Fruit fly (Drosophila melanogaster) whole organism, embryonic: ENCODE results near the gene Muc68Ca.
A peak's percentile ranks its signal among the peaks of the same experiment; 100 is the strongest.

Experiments used
- CG11247 ChIP-seq: fragments of 200-800 bp; sonication (Bioruptor generic); IDR thresholded peaks from 2 replicates; pipeline ENCODE4 v1.3.6; 2022; ENCODE audit warnings: missing biosample characterization, missing genetic modification characterization
- CG14860 ChIP-seq: fragments of 200-800 bp; sonication (Bioruptor generic); IDR thresholded peaks from 3 replicates; pipeline ENCODE4 v1.3.6; 2022; ENCODE audit warnings: missing biosample characterization, missing genetic modification characterization; ENCODE audit not compliant: partially characterized antibody
- CG16815 ChIP-seq: fragments of 200-800 bp; sonication (Bioruptor generic); optimal IDR thresholded peaks from 3 replicates; lab custom pipeline; 2017; ENCODE audit warnings: missing biosample characterization, mild to moderate bottlenecking, missing genetic modification characterization
- CG2678 ChIP-seq: fragments of 200-800 bp; sonication (Bioruptor generic); optimal IDR thresholded peaks from 3 replicates; lab custom pipeline; 2019; ENCODE audit warnings: missing biosample characterization, mild to moderate bottlenecking, missing genetic modification characterization, moderate library complexity
- CG4707 ChIP-seq: fragments of 200-800 bp; sonication (Bioruptor generic); optimal IDR thresholded peaks from 2 replicates; lab custom pipeline; 2018; ENCODE audit warnings: missing biosample characterization, mild to moderate bottlenecking, missing genetic modification characterization, moderate library complexity
- CG6765 ChIP-seq: fragments of 200-800 bp; sonication (Bioruptor generic); optimal IDR thresholded peaks from 3 replicates; lab custom pipeline; 2017; ENCODE audit warnings: missing biosample characterization, mild to moderate bottlenecking, missing genetic modification characterization
- CG6791 ChIP-seq: fragments of 200-800 bp; sonication (Bioruptor generic); IDR thresholded peaks from 3 replicates; pipeline ENCODE4 v1.3.6; 2022; ENCODE audit warnings: missing biosample characterization, missing genetic modification characterization; ENCODE audit not compliant: partially characterized antibody
- CG7786 ChIP-seq: fragments of 200-800 bp; sonication (Bioruptor generic); optimal IDR thresholded peaks from 2 replicates; lab custom pipeline; 2016; ENCODE audit warnings: missing biosample characterization, missing genetic modification characterization
- CG8089 ChIP-seq: fragments of 200-800 bp; sonication (Bioruptor generic); optimal IDR thresholded peaks from 3 replicates; lab custom pipeline; 2016; ENCODE audit warnings: missing biosample characterization, missing genetic modification characterization
- Dip3 ChIP-seq: fragments of 200-800 bp; sonication (Bioruptor generic); optimal IDR thresholded peaks from 3 replicates; lab custom pipeline; 2016; ENCODE audit warnings: missing biosample characterization, missing genetic modification characterization
- Drgx ChIP-seq: fragments of 200-800 bp; sonication (Bioruptor generic); IDR thresholded peaks from 2 replicates; pipeline ENCODE4 v1.3.6; 2022; ENCODE audit warnings: missing biosample characterization, missing genetic modification characterization
- Ets65A ChIP-seq: fragments of 200-800 bp; sonication (Bioruptor generic); peaks from one replicate; lab custom pipeline; 2016; ENCODE audit warnings: missing biosample characterization, missing genetic modification characterization
- HLHmδ ChIP-seq: fragments of 200-800 bp; sonication (Bioruptor generic); optimal IDR thresholded peaks from 2 replicates; lab custom pipeline; 2018; ENCODE audit warnings: missing biosample characterization, mild to moderate bottlenecking, missing genetic modification characterization, moderate library complexity
- Myb ChIP-seq: fragments of 200-800 bp; sonication (Bioruptor generic); optimal IDR thresholded peaks from 2 replicates; lab custom pipeline; 2016; ENCODE audit warnings: missing biosample characterization, missing genetic modification characterization
- NFAT ChIP-seq: fragments of 200-800 bp; sonication (Bioruptor generic); IDR thresholded peaks from 2 replicates; pipeline ENCODE4 v1.3.6; 2022; ENCODE audit warnings: missing biosample characterization, missing genetic modification characterization
- Sox102F ChIP-seq: fragments of 200-800 bp; sonication (Bioruptor generic); optimal IDR thresholded peaks from 2 replicates; lab custom pipeline; 2018; ENCODE audit warnings: missing biosample characterization, mild to moderate bottlenecking, missing genetic modification characterization, moderate library complexity
- Trl ChIP-seq, 3 experiments: fragments of >200 bp in 2 of 3; fragments of 200-800 bp in 1 of 3; sonication (Bioruptor generic) in 1 of 3; optimal IDR thresholded peaks; 2 replicates in 1 of 3; 3 replicates in 2 of 3; lab custom pipeline; 2016 to 2017; ENCODE audit warnings: missing biosample characterization in 1 of 3, missing genetic modification characterization in 1 of 3
- ara ChIP-seq: fragments of 200-800 bp; sonication (Bioruptor generic); IDR thresholded peaks from 2 replicates; pipeline ENCODE4 v1.3.6; 2022; ENCODE audit warnings: missing biosample characterization, missing genetic modification characterization
- bsh ChIP-seq, 2 experiments: fragments of 200-800 bp; sonication (Bioruptor generic); optimal IDR thresholded peaks; 2 replicates each; lab custom pipeline; 2017 to 2018; ENCODE audit warnings: mild to moderate bottlenecking in 2 of 2, missing biosample characterization in 2 of 2, missing genetic modification characterization in 2 of 2, moderate library complexity in 1 of 2
- chinmo ChIP-seq: fragments of 200-800 bp; sonication (Bioruptor generic); IDR thresholded peaks from 4 replicates; pipeline ENCODE4 v1.3.6; 2022; ENCODE audit warnings: missing biosample characterization, missing genetic modification characterization; ENCODE audit not compliant: partially characterized antibody
- dmrt11E ChIP-seq: fragments of 200-800 bp; sonication (Bioruptor generic); optimal IDR thresholded peaks from 3 replicates; lab custom pipeline; 2018; ENCODE audit warnings: missing biosample characterization, mild to moderate bottlenecking, missing genetic modification characterization, moderate library complexity
- hb ChIP-seq: fragments of 200-800 bp; sonication (Bioruptor generic); IDR thresholded peaks from 3 replicates; pipeline ENCODE4 v1.3.6; 2022; ENCODE audit warnings: missing biosample characterization, missing genetic modification characterization; ENCODE audit not compliant: partially characterized antibody
- klu ChIP-seq: fragments of 200-800 bp; sonication (Bioruptor generic); IDR thresholded peaks from 2 replicates; pipeline ENCODE4 v1.3.6; 2022; ENCODE audit warnings: missing biosample characterization, missing genetic modification characterization
- pan ChIP-seq, 4 experiments: fragments of >200 bp in 3 of 4; fragments of 200-800 bp in 1 of 4; sonication (Bioruptor generic) in 1 of 4; optimal IDR thresholded peaks in 3 of 4; IDR thresholded peaks in 1 of 4; 2 replicates each; pipeline versions ENCODE4 v1.3.6 to Lab custom; 2017 to 2022; ENCODE audit warnings: missing biosample characterization in 2 of 4, missing genetic modification characterization in 2 of 4, mixed read lengths in 1 of 4
- pb ChIP-seq: fragments of 200-800 bp; sonication (Bioruptor generic); optimal IDR thresholded peaks from 3 replicates; lab custom pipeline; 2016; ENCODE audit warnings: missing biosample characterization, missing genetic modification characterization
- row ChIP-seq: fragments of 200-800 bp; sonication (Bioruptor generic); IDR thresholded peaks from 3 replicates; pipeline ENCODE4 v1.3.6; 2022; ENCODE audit warnings: missing biosample characterization, missing genetic modification characterization
- sr ChIP-seq: fragments of 200-800 bp; sonication (Bioruptor generic); IDR thresholded peaks from 3 replicates; pipeline ENCODE4 v1.3.6; 2022; ENCODE audit warnings: missing biosample characterization, missing genetic modification characterization
- stc ChIP-seq: fragments of 200-800 bp; sonication (Bioruptor generic); IDR thresholded peaks from 2 replicates; pipeline ENCODE4 v1.3.6; 2022; ENCODE audit warnings: missing biosample characterization, missing genetic modification characterization
- wek ChIP-seq: fragments of 200-800 bp; sonication (Bioruptor generic); optimal IDR thresholded peaks from 3 replicates; lab custom pipeline; 2018; ENCODE audit warnings: missing biosample characterization, mild to moderate bottlenecking, missing genetic modification characterization, moderate library complexity
- zen ChIP-seq: fragments of 200-800 bp; sonication (Bioruptor generic); optimal IDR thresholded peaks from 3 replicates; lab custom pipeline; 2018; ENCODE audit warnings: missing biosample characterization, mild to moderate bottlenecking, missing genetic modification characterization, moderate library complexity

Muc68Ca gene

DNA sequence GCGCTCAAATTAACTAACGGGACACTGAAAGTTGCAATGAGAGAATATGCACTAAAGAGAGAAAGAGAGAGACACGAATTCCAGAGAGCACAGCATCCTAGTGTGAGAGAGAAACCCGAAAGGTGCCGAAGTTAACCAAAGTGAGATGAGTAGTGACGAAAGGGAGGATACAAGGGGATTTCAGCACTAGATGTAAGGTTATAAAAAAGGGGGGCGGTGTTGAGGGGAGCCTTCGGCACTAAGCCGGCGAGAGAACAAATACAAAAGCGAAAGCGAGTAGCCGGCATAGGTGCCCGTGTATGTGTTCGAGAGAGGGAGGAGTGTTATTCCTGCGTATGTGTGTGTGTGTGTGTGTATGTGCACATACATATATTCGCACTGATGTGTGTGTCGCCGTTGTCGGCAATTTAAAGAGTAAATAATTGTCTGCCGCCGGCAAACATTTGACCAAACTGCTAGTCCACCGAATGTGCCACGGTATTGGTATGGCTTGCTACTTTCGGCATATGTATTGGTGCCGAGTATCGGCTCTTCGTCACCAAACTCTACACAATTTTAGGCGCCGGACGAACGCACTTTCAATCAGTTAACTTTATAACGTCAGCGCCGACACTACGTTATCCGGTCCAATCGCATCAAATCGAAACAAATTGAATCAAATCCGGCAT, 23.2 kb downstream of the Muc68Ca start, which contains the start of gene CG7368 (continued):
- TF ChIP-seq Sox102F (GFP tag; lab: Kevin White, UChicago) = no peak
- TF ChIP-seq Drgx = no peak
- no peak for TF ChIP-seq sr
- TF ChIP-seq CG16815 = no peak
- TF ChIP-seq CG6791 = no peak
- TF ChIP-seq dmrt11E (tag; lab: Kevin White, UChicago) = no peak
- peak; percentile 58; the same call in 1 of the 4 replicates for TF ChIP-seq chinmo (GFP tag; lab: Robert Waterston, UW)
- TF ChIP-seq Dip3 (GFP tag; lab: Kevin White, UChicago) = no peak
- no peak for TF ChIP-seq CG6765 (GFP tag; lab: Kevin White, UChicago)

DNA sequence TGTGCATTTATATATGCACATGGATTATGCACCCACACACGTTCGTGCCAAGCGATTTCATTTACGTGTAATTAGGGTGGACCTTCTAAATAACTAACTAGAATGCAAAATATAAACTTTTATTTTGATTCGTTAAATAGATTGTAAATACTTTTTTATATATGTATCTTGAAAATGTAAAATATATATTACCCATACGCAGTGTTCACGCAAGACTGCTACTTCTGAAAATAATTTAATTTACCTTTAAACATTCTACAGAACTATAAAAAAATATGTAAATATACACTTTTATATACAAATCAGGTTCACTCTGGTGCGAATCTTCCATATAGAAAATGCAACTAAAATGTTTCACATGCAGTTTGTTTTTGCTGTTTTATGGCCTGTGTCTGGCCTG, 26.1 kb downstream of the Muc68Ca start:
- TF ChIP-seq HLHmδ (GFP tag; lab: Kevin White, UChicago) (no peak), row (GFP tag; lab: Robert Waterston, UW) (no peak), CG11247 (GFP tag; lab: Robert Waterston, UW) (no peak)

DNA sequence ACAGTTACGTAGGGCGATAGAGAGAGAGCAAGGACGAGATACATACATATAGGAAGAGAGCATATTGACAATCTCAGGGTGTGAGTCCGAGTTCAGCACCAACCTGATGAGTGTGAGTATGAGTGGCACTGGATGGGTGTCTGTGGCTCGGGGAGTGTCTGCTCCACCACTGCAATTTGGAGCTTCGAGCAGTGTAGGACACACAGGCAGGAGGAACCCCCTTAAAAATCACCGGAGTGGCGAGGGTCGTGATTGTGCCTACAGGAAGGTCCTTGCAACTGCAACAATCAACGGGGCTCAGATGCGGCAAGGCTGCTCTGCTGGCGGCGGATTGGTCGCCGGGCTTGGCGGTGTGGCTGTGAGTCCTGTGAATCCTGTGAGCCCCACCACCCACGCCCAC, 28.1 kb downstream of the Muc68Ca start:
- TF ChIP-seq stc = no peak
- peak; percentile 15 to 22 for TF ChIP-seq Trl (optimal IDR thresholded peaks at IDR 0.05; lab: Kevin White, UChicago)
- TF ChIP-seq Trl (GFP tag; optimal IDR thresholded peaks at IDR 0.05; lab: Kevin White, UChicago) = no peak

DNA sequence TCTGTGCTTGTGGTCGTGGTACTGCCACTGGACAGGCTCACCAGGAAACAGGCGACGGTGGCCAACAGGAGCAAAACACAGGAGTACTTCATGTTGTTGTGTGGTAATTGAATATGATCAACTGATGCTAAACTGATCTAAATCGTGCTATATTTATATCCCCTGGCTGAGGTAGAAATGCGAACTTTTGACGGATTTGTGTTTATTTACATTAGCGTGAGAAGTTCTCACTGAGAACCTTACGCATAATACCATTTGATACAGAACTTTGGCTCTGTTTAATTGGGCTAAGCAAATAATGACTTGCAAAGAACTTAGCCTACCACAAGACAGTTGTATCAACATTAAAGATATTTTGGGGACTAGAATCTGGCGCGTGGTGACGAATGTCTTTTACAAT, 28.8 kb downstream of the Muc68Ca start, which contains the start of gene CG33268:
Gene CG33268, minus strand, starts transcription at position 101 of the 400 bp plus-strand sequence.
- no peak for TF ChIP-seq bsh (GFP tag; optimal IDR thresholded peaks at IDR 0.05; lab: Kevin White, UChicago)
- no peak for TF ChIP-seq CG14860 (GFP tag; lab: Robert Waterston, UW)
- TF ChIP-seq NFAT (GFP tag; lab: Robert Waterston, UW) = no peak
- no peak for TF ChIP-seq zen (tag; lab: Kevin White, UChicago)
- no peak for TF ChIP-seq ara (GFP tag; lab: Robert Waterston, UW)
- TF ChIP-seq CG8089 (GFP tag; lab: Kevin White, UChicago) = no peak
- no peak for TF ChIP-seq wek (GFP tag; lab: Kevin White, UChicago)
- TF ChIP-seq CG4707 = no peak
- no peak for TF ChIP-seq CG7786
- TF ChIP-seq CG2678 (tag; lab: Kevin White, UChicago) = no peak
- no peak for TF ChIP-seq pan (optimal IDR thresholded peaks at IDR 0.05; lab: Kevin White, UChicago)
- TF ChIP-seq pan (GFP tag; optimal IDR thresholded peaks at IDR 0.05 in 1 of 2, IDR thresholded peaks at IDR 0.05 in 1 of 2) = no peak
- TF ChIP-seq pb (GFP tag; lab: Kevin White, UChicago) = no peak
- no peak for TF ChIP-seq Myb (GFP tag; lab: Kevin White, UChicago)
- no peak for TF ChIP-seq hb (GFP tag; lab: Robert Waterston, UW)
- TF ChIP-seq, all 482 proteins: peak for 0

DNA sequence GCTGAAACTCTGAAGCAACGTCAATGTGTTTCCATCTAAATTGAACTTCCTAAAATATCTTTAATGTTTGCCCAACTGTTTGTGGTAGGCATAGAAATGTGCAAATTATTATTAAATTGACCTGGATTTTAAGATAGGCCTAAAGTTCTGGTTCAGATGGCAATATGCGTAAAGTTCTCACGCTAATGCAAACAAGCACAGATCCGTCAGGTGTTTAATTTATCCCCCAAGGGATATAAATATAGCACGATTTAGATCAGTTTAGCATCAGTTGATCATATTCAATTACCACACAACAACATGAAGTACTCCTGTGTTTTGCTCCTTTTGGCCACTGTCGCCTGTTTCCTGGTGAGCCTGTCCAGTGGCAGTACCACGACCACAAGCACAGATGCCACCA, 30.5 kb downstream of the Muc68Ca start, which contains the start of gene CG7377:
Gene CG7377, plus strand, starts transcription at position 301 of the 400 bp plus-strand sequence.
- peak; percentile 15 for TF ChIP-seq Ets65A
- 0 out of 2 replicates have a peak, but pooled peaks have one; percentile 9 for TF ChIP-seq klu (GFP tag; lab: Robert Waterston, UW)
- TF ChIP-seq, all 482 proteins: peak for 2; not testable (repeated sequence) for 480
